Worm (Caenorhabditis elegans) whole organism, young adult: Measurements from ENCODE around the gene Y46E12A.5.

Source experiments
- F37B4.10 ChIP-seq: fragments of 200-800 bp; sonication (Bioruptor generic); IDR thresholded peaks from 2 replicates; pipeline ENCODE4 v1.3.6; 2022; ENCODE audit warnings: missing genetic modification characterization, missing compliant biosample characterization
- F49E8.2 ChIP-seq: sonication (generic microtip); optimal IDR thresholded peaks from 3 replicates; lab custom pipeline; 2017; ENCODE audit warnings: missing genetic modification characterization, mild to moderate bottlenecking, missing compliant biosample characterization, antibody characterized with exemption, moderate library complexity; ENCODE audit not compliant: insufficient read depth
- ceh-100 ChIP-seq: fragments of 200-800 bp; sonication (Bioruptor generic); IDR thresholded peaks from 2 replicates; pipeline ENCODE4 v1.3.6; 2022; ENCODE audit warnings: missing genetic modification reagents, missing genetic modification characterization, missing compliant biosample characterization
- dox-1 ChIP-seq: fragments of 200-800 bp; sonication (Bioruptor generic); IDR thresholded peaks from 2 replicates; pipeline ENCODE4 v1.3.6; 2022; ENCODE audit warnings: missing genetic modification reagents, missing genetic modification characterization, missing compliant biosample characterization
- zim-3 ChIP-seq: sonication (generic microtip); optimal IDR thresholded peaks from 2 replicates; lab custom pipeline; 2017; ENCODE audit warnings: mild to moderate bottlenecking, missing genetic modification characterization, moderate library complexity, missing compliant biosample characterization

DNA sequence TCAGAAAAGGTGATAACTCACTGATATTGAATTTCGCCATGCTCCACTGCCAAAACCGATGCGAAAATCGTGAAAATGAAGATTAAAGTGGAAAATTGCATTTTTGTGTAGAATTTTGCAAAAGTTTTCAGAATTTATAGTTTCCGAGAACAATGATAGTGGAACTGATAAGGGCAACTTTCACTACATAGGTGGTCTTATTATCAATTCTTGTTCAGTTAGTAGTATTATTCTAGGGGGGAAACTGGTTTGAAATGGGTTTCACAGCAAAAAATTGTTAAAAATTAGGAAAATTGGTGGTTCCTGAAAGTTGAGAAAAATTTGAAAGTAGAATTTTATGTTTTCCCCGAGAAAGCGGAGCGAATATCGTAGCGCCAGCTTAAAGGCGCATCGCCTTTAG is at the start of gene Y46E12A.5:
- TF ChIP-seq F49E8.2 (no peak), zim-3 (no peak), F37B4.10 (GFP tag; lab: Robert Waterston, UW) (no peak), dox-1 (GFP tag; lab: Robert Waterston, UW) (no peak), ceh-100 (GFP tag; lab: Robert Waterston, UW) (no peak)
